Fruit fly (Drosophila melanogaster) whole organism, embryonic: ENCODE data around the gene CG7264.

Source experiments
- Abd-B ChIP-seq: fragments of 200-800 bp; sonication (Bioruptor generic); optimal IDR thresholded peaks from 2 replicates; lab custom pipeline; 2018; ENCODE audit warnings: missing biosample characterization, mild to moderate bottlenecking, missing genetic modification characterization, moderate library complexity
- Asciz ChIP-seq: fragments of 200-800 bp; sonication (Bioruptor generic); optimal IDR thresholded peaks from 2 replicates; lab custom pipeline; 2017; ENCODE audit warnings: missing biosample characterization, mild to moderate bottlenecking, missing genetic modification characterization, missing genetic modification reagents
- Bdp1 ChIP-seq: fragments of 200-800 bp; sonication (Bioruptor generic); optimal IDR thresholded peaks from 3 replicates; lab custom pipeline; 2016; ENCODE audit warnings: missing biosample characterization, missing genetic modification characterization
- CG10366 ChIP-seq: fragments of 200-800 bp; sonication (Bioruptor generic); IDR thresholded peaks from 2 replicates; pipeline ENCODE4 v1.3.6; 2022; ENCODE audit warnings: missing biosample characterization, missing genetic modification characterization
- CG11085 ChIP-seq: fragments of 200-800 bp; sonication (Bioruptor generic); IDR thresholded peaks from 2 replicates; pipeline ENCODE4 v1.3.6; 2022; ENCODE audit warnings: missing biosample characterization, missing genetic modification characterization
- CG11247 ChIP-seq: fragments of 200-800 bp; sonication (Bioruptor generic); IDR thresholded peaks from 2 replicates; pipeline ENCODE4 v1.3.6; 2022; ENCODE audit warnings: missing biosample characterization, missing genetic modification characterization
- CG12071 ChIP-seq: fragments of 200-800 bp; sonication (Bioruptor generic); optimal IDR thresholded peaks from 3 replicates; lab custom pipeline; 2018; ENCODE audit warnings: missing biosample characterization, mild to moderate bottlenecking, missing genetic modification characterization
- CG1233 ChIP-seq: fragments of 200-800 bp; sonication (Bioruptor generic); optimal IDR thresholded peaks from 4 replicates; lab custom pipeline; 2018; ENCODE audit warnings: missing biosample characterization, mild to moderate bottlenecking, missing genetic modification characterization
- CG13894 ChIP-seq: fragments of 200-800 bp; sonication (Bioruptor generic); optimal IDR thresholded peaks from 3 replicates; lab custom pipeline; 2018; ENCODE audit warnings: missing biosample characterization, mild to moderate bottlenecking, missing genetic modification characterization, moderate library complexity
- CG14860 ChIP-seq: fragments of 200-800 bp; sonication (Bioruptor generic); IDR thresholded peaks from 3 replicates; pipeline ENCODE4 v1.3.6; 2022; ENCODE audit warnings: missing biosample characterization, missing genetic modification characterization; ENCODE audit not compliant: partially characterized antibody
- CG17361 ChIP-seq: fragments of 200-800 bp; sonication (Bioruptor generic); IDR thresholded peaks from 3 replicates; pipeline ENCODE4 v1.3.6; 2022; ENCODE audit warnings: missing biosample characterization, missing genetic modification characterization
- CG17912 ChIP-seq: fragments of 200-800 bp; sonication (Bioruptor generic); optimal IDR thresholded peaks from 2 replicates; lab custom pipeline; 2018; ENCODE audit warnings: missing biosample characterization, mild to moderate bottlenecking, missing genetic modification characterization
- CG2712 ChIP-seq: fragments of 200-800 bp; optimal IDR thresholded peaks from 3 replicates; lab custom pipeline; 2019; ENCODE audit warnings: missing biosample characterization, mild to moderate bottlenecking, missing genetic modification characterization, moderate library complexity
- CG32767 ChIP-seq: fragments of 200-800 bp; sonication (Bioruptor generic); IDR thresholded peaks from 2 replicates; pipeline ENCODE4 v1.3.6; 2022; ENCODE audit warnings: missing biosample characterization, missing genetic modification characterization
- CG4424 ChIP-seq: fragments of 200-800 bp; sonication (Bioruptor generic); optimal IDR thresholded peaks from 3 replicates; lab custom pipeline; 2016; ENCODE audit warnings: missing biosample characterization, missing genetic modification characterization
- CG6272 ChIP-seq: fragments of 200-800 bp; sonication (Bioruptor generic); IDR thresholded peaks from 2 replicates; pipeline ENCODE4 v1.3.6; 2022; ENCODE audit warnings: missing biosample characterization, missing genetic modification characterization
- CG6854 ChIP-seq: fragments of 200-800 bp; sonication (Bioruptor generic); optimal IDR thresholded peaks from 3 replicates; lab custom pipeline; 2017; ENCODE audit warnings: missing biosample characterization, mild to moderate bottlenecking, missing genetic modification characterization
- CG7745 ChIP-seq: fragments of 200-800 bp; sonication (Bioruptor generic); optimal IDR thresholded peaks from 2 replicates; lab custom pipeline; 2018; ENCODE audit warnings: missing biosample characterization, mild to moderate bottlenecking, missing genetic modification characterization, moderate library complexity
- CG8359 ChIP-seq: fragments of 200-800 bp; sonication (Bioruptor generic); optimal IDR thresholded peaks from 2 replicates; lab custom pipeline; 2017; ENCODE audit warnings: missing biosample characterization, mild to moderate bottlenecking, missing genetic modification characterization, borderline replicate concordance
- Ets97D ChIP-seq: fragments of 200-800 bp; sonication (Bioruptor generic); optimal IDR thresholded peaks from 3 replicates; lab custom pipeline; 2016; ENCODE audit warnings: missing biosample characterization, missing genetic modification characterization
- GATAe ChIP-seq: fragments of 200-800 bp; sonication (Bioruptor generic); conservative IDR thresholded peaks from 2 replicates; pipeline ENCODE4 v1.3.6; 2022; ENCODE audit warnings: missing biosample characterization, missing genetic modification characterization
- Kr ChIP-seq: fragments of 200-800 bp; sonication (Bioruptor generic); optimal IDR thresholded peaks from 2 replicates; lab custom pipeline; 2017; ENCODE audit warnings: missing biosample characterization, mild to moderate bottlenecking, missing genetic modification characterization
- Optix ChIP-seq: fragments of 200-800 bp; sonication (Bioruptor generic); IDR thresholded peaks from 3 replicates; pipeline ENCODE4 v1.3.6; 2022; ENCODE audit warnings: missing biosample characterization, missing genetic modification characterization
- Sox100B ChIP-seq: fragments of 200-800 bp; sonication (Bioruptor generic); optimal IDR thresholded peaks from 3 replicates; lab custom pipeline; 2018; ENCODE audit warnings: missing biosample characterization, mild to moderate bottlenecking, missing genetic modification characterization
- Sry-β ChIP-seq: fragments of 200-800 bp; sonication (Bioruptor generic); optimal IDR thresholded peaks from 2 replicates; lab custom pipeline; 2018; ENCODE audit warnings: missing biosample characterization, mild to moderate bottlenecking, missing genetic modification characterization, moderate library complexity
- ab ChIP-seq: fragments of 200-800 bp; sonication (Bioruptor generic); optimal IDR thresholded peaks from 2 replicates; lab custom pipeline; 2016; ENCODE audit warnings: missing biosample characterization, missing genetic modification characterization
- bigmax ChIP-seq: fragments of 200-800 bp; sonication (Bioruptor generic); optimal IDR thresholded peaks from 2 replicates; lab custom pipeline; 2018; ENCODE audit warnings: missing biosample characterization, mild to moderate bottlenecking, missing genetic modification characterization
- chif ChIP-seq, 2 experiments: fragments of 200-800 bp; sonication (Bioruptor generic); optimal IDR thresholded peaks; 3 replicates each; lab custom pipeline; 2016; ENCODE audit warnings: missing biosample characterization in 2 of 2, missing genetic modification characterization in 2 of 2
- chinmo ChIP-seq: fragments of 200-800 bp; sonication (Bioruptor generic); IDR thresholded peaks from 4 replicates; pipeline ENCODE4 v1.3.6; 2022; ENCODE audit warnings: missing biosample characterization, missing genetic modification characterization; ENCODE audit not compliant: partially characterized antibody
- croc ChIP-seq: fragments of 200-800 bp; sonication (Bioruptor generic); conservative IDR thresholded peaks from 3 replicates; pipeline ENCODE4 v1.3.6; 2022; ENCODE audit warnings: missing biosample characterization, missing genetic modification characterization
- danr ChIP-seq: fragments of 200-800 bp; sonication (Bioruptor generic); IDR thresholded peaks from 2 replicates; pipeline ENCODE4 v1.3.6; 2022; ENCODE audit warnings: missing biosample characterization, missing genetic modification characterization
- kah ChIP-seq: fragments of 200-800 bp; sonication (Bioruptor generic); optimal IDR thresholded peaks from 2 replicates; lab custom pipeline; 2018; ENCODE audit warnings: missing biosample characterization, mild to moderate bottlenecking, missing genetic modification characterization
- knrl ChIP-seq: fragments of 200-800 bp; sonication (Bioruptor generic); IDR thresholded peaks from 3 replicates; pipeline ENCODE4 v1.3.6; 2022; ENCODE audit warnings: missing biosample characterization, missing genetic modification characterization; ENCODE audit not compliant: partially characterized antibody
- mam ChIP-seq: fragments of 200-800 bp; sonication (Bioruptor generic); optimal IDR thresholded peaks from 3 replicates; lab custom pipeline; 2016; ENCODE audit warnings: missing biosample characterization, missing genetic modification characterization
- nmo ChIP-seq: fragments of 200-800 bp; sonication (Bioruptor generic); optimal IDR thresholded peaks from 2 replicates; lab custom pipeline; 2018; ENCODE audit warnings: missing biosample characterization, mild to moderate bottlenecking, missing genetic modification characterization, moderate library complexity
- oc ChIP-seq: fragments of 200-800 bp; sonication (Bioruptor generic); optimal IDR thresholded peaks from 2 replicates; lab custom pipeline; 2018; ENCODE audit warnings: missing biosample characterization, mild to moderate bottlenecking, missing genetic modification characterization, moderate library complexity
- odd ChIP-seq: fragments of 200-800 bp; sonication (Bioruptor generic); optimal IDR thresholded peaks from 2 replicates; lab custom pipeline; 2017; ENCODE audit warnings: missing biosample characterization, mild to moderate bottlenecking, missing genetic modification characterization
- rib ChIP-seq: fragments of 200-800 bp; sonication (Bioruptor generic); IDR thresholded peaks from 2 replicates; pipeline ENCODE4 v1.3.6; 2022; ENCODE audit warnings: missing biosample characterization, missing genetic modification characterization
- ro ChIP-seq: fragments of 200-800 bp; sonication (Bioruptor generic); IDR thresholded peaks from 2 replicates; pipeline ENCODE4 v1.3.6; 2022; ENCODE audit warnings: missing biosample characterization, missing genetic modification characterization
- shn ChIP-seq: fragments of 200-800 bp; sonication (Bioruptor generic); optimal IDR thresholded peaks from 3 replicates; lab custom pipeline; 2016; ENCODE audit warnings: missing biosample characterization, missing genetic modification characterization
- sima ChIP-seq: fragments of 200-800 bp; sonication (Bioruptor generic); optimal IDR thresholded peaks from 2 replicates; lab custom pipeline; 2016; ENCODE audit warnings: missing biosample characterization, missing genetic modification characterization
- tio ChIP-seq: fragments of 200-800 bp; sonication (Bioruptor generic); optimal IDR thresholded peaks from 2 replicates; lab custom pipeline; 2017; ENCODE audit warnings: missing biosample characterization, missing genetic modification characterization, inconsistent platforms

CG7264 gene

DNA sequence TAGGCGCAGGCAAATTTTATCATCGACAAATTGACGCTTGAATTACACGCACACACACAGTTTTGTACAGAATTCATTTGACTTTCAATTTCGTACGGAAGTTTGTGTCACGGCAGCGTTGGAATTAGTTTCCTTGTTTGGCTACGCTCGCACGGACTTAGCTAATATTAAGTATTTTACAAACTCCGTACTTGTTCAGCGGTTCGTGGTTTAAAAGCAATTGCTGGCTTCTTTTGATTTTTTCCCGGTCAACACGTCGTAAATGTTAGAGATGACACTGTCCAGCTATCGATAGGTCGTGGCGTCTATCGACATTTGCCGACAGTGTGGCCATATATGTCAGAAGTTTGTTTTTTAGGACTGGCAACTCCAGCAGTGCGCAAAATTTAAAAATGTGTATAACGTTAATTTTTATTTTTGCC is 4.5 kb downstream of the CG7264 start, which contains the start of gene CycA (continued):
- no peak for TF ChIP-seq rib (GFP tag; lab: Robert Waterston, UW)
- no peak for TF ChIP-seq CG11085 (GFP tag; lab: Robert Waterston, UW)
- TF ChIP-seq CG8359 (GFP tag; lab: Kevin White, UChicago) = no peak
- TF ChIP-seq CG10366 = no peak
- TF ChIP-seq Sox100B (GFP tag; lab: Kevin White, UChicago) = no peak
- TF ChIP-seq GATAe = no peak
- no peak for TF ChIP-seq CG4424 (GFP tag; lab: Kevin White, UChicago)
- TF ChIP-seq CG17912 (GFP tag; lab: Kevin White, UChicago) = no peak
- TF ChIP-seq CG6272 (GFP tag; lab: Robert Waterston, UW) = no peak
- no peak for TF ChIP-seq ab (GFP tag; lab: Kevin White, UChicago)
- TF ChIP-seq CG7745 (tag; lab: Kevin White, UChicago) = no peak
- TF ChIP-seq shn (GFP tag; lab: Kevin White, UChicago) = peak; percentile 5
- TF ChIP-seq CG12071 (GFP tag; lab: Kevin White, UChicago) = no peak
- peak; percentile 68 for TF ChIP-seq CG14860 (GFP tag; lab: Robert Waterston, UW)
- TF ChIP-seq CG32767 = no peak
- peak; percentile 41 for TF ChIP-seq CG2712
- no peak for TF ChIP-seq croc (GFP tag; lab: Robert Waterston, UW)
- peak; percentile 83 for TF ChIP-seq Ets97D
- TF ChIP-seq mam (GFP tag; lab: Kevin White, UChicago) = no peak
- TF ChIP-seq oc (tag; lab: Kevin White, UChicago) = no peak
- TF ChIP-seq Optix (GFP tag; lab: Robert Waterston, UW) = no peak
- no peak for TF ChIP-seq Bdp1 (GFP tag; lab: Kevin White, UChicago)
- no peak for TF ChIP-seq CG13894 (tag; lab: Kevin White, UChicago)
- TF ChIP-seq danr = no peak
- TF ChIP-seq ro = no peak
- no peak for TF ChIP-seq odd (GFP tag; lab: Kevin White, UChicago)
- TF ChIP-seq nmo = peak; percentile 50
- TF ChIP-seq tio = no peak
- TF ChIP-seq sima = no peak
- no peak for TF ChIP-seq CG6854
- no peak for TF ChIP-seq kah (GFP tag; lab: Kevin White, UChicago)
- no peak for TF ChIP-seq bigmax (GFP tag; lab: Kevin White, UChicago)
- no peak for TF ChIP-seq Asciz (GFP tag; lab: Kevin White, UChicago)
- TF ChIP-seq chif (GFP tag; optimal IDR thresholded peaks at IDR 0.05; lab: Kevin White, UChicago) = no peak
- TF ChIP-seq CG11247 (GFP tag; lab: Robert Waterston, UW) = no peak
- no peak for TF ChIP-seq CG17361 (GFP tag; lab: Robert Waterston, UW)
- TF ChIP-seq knrl (GFP tag; lab: Robert Waterston, UW) = peak; percentile 90
- TF ChIP-seq chinmo (GFP tag; lab: Robert Waterston, UW) = peak; percentile 84
- peak; percentile 41 for TF ChIP-seq Abd-B (GFP tag; lab: Kevin White, UChicago)
- no peak for TF ChIP-seq CG1233 (GFP tag; lab: Kevin White, UChicago)
- TF ChIP-seq Sry-β (GFP tag; lab: Kevin White, UChicago) = no peak
- no peak for TF ChIP-seq Kr (GFP tag; lab: Kevin White, UChicago)
